Worm (Caenorhabditis elegans) whole organism, mixed stage, embryonic: ENCODE results near the gene rnh-2.

Experiments used
- ham-2 ChIP-seq: fragments of 200-800 bp; sonication (Bioruptor generic); optimal IDR thresholded peaks from 2 replicates; lab custom pipeline; 2018; ENCODE audit warnings: mild to moderate bottlenecking, missing genetic modification characterization, missing compliant biosample characterization
- lsy-2 ChIP-seq: fragments of 150-350 bp; optimal IDR thresholded peaks from 2 replicates; lab custom pipeline; 2014; ENCODE audit warnings: missing biosample characterization, missing genetic modification characterization
- unc-39 ChIP-seq: fragments of 150-350 bp; optimal IDR thresholded peaks from 2 replicates; lab custom pipeline; 2014; ENCODE audit warnings: missing biosample characterization, missing genetic modification characterization
- unc-62 ChIP-seq: fragments of 150-350 bp; optimal IDR thresholded peaks from 2 replicates; lab custom pipeline; 2014; ENCODE audit warnings: missing biosample characterization, missing genetic modification reagents, missing genetic modification characterization
- ztf-11 ChIP-seq: fragments of 150-350 bp; optimal IDR thresholded peaks from 2 replicates; lab custom pipeline; 2014; ENCODE audit warnings: missing biosample characterization, missing genetic modification characterization

ce11 chrII:8551100-8551499, 34.1 kb downstream of the rnh-2 start:
- TF ChIP-seq ztf-11 (no peak), lsy-2 (tag; lab: Kevin White, UChicago) (no peak), unc-39 (no peak), ham-2 (GFP tag; lab: Kevin White, UChicago) (no peak), unc-62 (GFP tag; lab: Kevin White, UChicago) (no peak)
